Fruit fly (Drosophila melanogaster): ENCODE data around the gene TfIIFalpha.

TfIIFalpha gene

dm6 chr3R:6410412-6411225 is 30.4 kb downstream of the TfIIFalpha start (continued):
- peak; percentile 76 for TF ChIP-seq Sp1 (GFP tag; optimal IDR thresholded peaks at IDR 0.05)
- TF ChIP-seq woc (GFP tag; optimal IDR thresholded peaks at IDR 0.05): peak; percentile 80
- TF ChIP-seq OdsH (GFP tag; optimal IDR thresholded peaks at IDR 0.05): peak; percentile 80
- TF ChIP-seq dmrt93B (GFP tag; optimal IDR thresholded peaks at IDR 0.05): peak; percentile 62
- peak; percentile 16 for TF ChIP-seq CG32264 (GFP tag; optimal IDR thresholded peaks at IDR 0.05)
- no peak for TF ChIP-seq Hr78 (GFP tag; optimal IDR thresholded peaks at IDR 0.05)
- peak; percentile 59 for TF ChIP-seq HLH106 (tag; optimal IDR thresholded peaks at IDR 0.05)
- TF ChIP-seq Hnf4 (GFP tag; optimal IDR thresholded peaks at IDR 0.05): no peak
- no peak for TF ChIP-seq Rel (GFP tag; optimal IDR thresholded peaks at IDR 0.05)
- TF ChIP-seq Rel (tag; optimal IDR thresholded peaks at IDR 0.05): peak; percentile 40
- no peak for TF ChIP-seq CrebA (GFP tag; optimal IDR thresholded peaks at IDR 0.05; ENCODE audit: borderline replicate concordance)

DNA sequence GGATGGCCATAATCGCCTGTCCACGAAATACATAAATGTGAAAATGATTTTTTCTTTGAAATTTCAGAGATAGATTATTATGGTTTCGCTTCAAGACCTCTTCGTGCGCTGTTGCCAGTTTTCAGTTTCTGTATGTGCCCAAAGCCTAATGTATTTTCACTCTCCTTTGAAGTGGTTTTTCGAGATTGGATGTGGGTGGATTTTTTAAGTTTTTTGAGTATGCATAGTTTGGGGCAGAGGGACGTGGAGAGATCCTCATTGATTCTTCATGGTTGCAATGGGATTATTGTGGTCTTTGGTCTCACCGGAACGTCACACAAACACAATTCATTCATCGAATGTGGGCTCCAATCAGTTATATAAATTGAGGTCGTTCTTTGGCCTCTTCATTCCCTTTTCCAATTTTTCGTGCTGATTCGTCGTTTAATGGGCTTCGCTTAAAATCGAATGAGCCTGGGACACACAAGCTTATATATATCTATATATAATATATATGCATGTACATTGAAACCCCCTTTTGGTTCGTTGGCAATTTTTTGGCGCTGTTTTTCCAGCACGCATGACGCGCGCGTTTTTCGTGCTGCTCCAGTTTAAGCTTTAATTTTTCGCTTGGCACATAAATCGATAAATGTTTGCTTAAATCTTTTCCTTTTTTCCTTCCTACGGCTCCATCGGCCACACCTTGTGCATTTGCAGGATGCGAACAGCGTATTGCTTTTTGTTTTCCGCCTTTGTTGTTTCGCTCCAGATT is 31.4 kb downstream of the TfIIFalpha start:
- TF ChIP-seq Hr83 (GFP tag; optimal IDR thresholded peaks at IDR 0.05; ENCODE audit: poor library complexity, severe bottlenecking): no peak
- TF ChIP-seq Abd-B (GFP tag; optimal IDR thresholded peaks at IDR 0.05): no peak
- no peak for TF ChIP-seq Myc (optimal IDR thresholded peaks at IDR 0.05)
- no peak for TF ChIP-seq sv (GFP tag; optimal IDR thresholded peaks at IDR 0.05)
- no peak for TF ChIP-seq Rel (GFP tag; optimal IDR thresholded peaks at IDR 0.05)
- no peak for TF ChIP-seq Rel (tag; optimal IDR thresholded peaks at IDR 0.05)
- no peak for TF ChIP-seq tai (GFP tag; optimal IDR thresholded peaks at IDR 0.05)
- TF ChIP-seq foxo (GFP tag; optimal IDR thresholded peaks at IDR 0.05): no peak
- TF ChIP-seq Dfd (GFP tag; optimal IDR thresholded peaks at IDR 0.05): no peak
- TF ChIP-seq lola (GFP tag; optimal IDR thresholded peaks at IDR 0.05): no peak
- no peak for TF ChIP-seq dl (GFP tag; optimal IDR thresholded peaks at IDR 0.05; ENCODE audit: insufficient read depth in 1 of 2, partially characterized antibody in 2 of 2)
- no peak for TF ChIP-seq psq (GFP tag; optimal IDR thresholded peaks at IDR 0.05)
- no peak for TF ChIP-seq Dif (GFP tag; optimal IDR thresholded peaks at IDR 0.05; ENCODE audit: partially characterized antibody)

dm6 chr3R:6413771-6414438 is 33.6 kb downstream of the TfIIFalpha start:
- peak; percentile 81 for TF ChIP-seq Dfd (GFP tag; optimal IDR thresholded peaks at IDR 0.05)
- no peak for TF ChIP-seq brk (GFP tag; optimal IDR thresholded peaks at IDR 0.05)
- no peak for TF ChIP-seq HLH106 (tag; optimal IDR thresholded peaks at IDR 0.05)
- no peak for TF ChIP-seq Hr78 (GFP tag; optimal IDR thresholded peaks at IDR 0.05)

- TF ChIP-seq Dfd (GFP tag; optimal IDR thresholded peaks at IDR 0.05) (peak; percentile 51), h (GFP tag; optimal IDR thresholded peaks at IDR 0.05) (no peak)
Observed at dm6 chr3R:6414439-6415344, 34.4 kb downstream of the TfIIFalpha start.

dm6 chr3R:6416242-6416641 is 36.0 kb downstream of the TfIIFalpha start:
- TF ChIP-seq jim (GFP tag; optimal IDR thresholded peaks at IDR 0.05): no peak
- peak; percentile 4 for TF ChIP-seq dmrt93B (GFP tag; optimal IDR thresholded peaks at IDR 0.05)
- no peak for TF ChIP-seq Hr78 (GFP tag; optimal IDR thresholded peaks at IDR 0.05)
- peak; percentile 42 for TF ChIP-seq h (GFP tag; optimal IDR thresholded peaks at IDR 0.05)
- TF ChIP-seq br (GFP tag; optimal IDR thresholded peaks at IDR 0.05): peak; percentile 43
- TF ChIP-seq tai (GFP tag; optimal IDR thresholded peaks at IDR 0.05): no peak
- peak; percentile 21 for TF ChIP-seq psq (GFP tag; optimal IDR thresholded peaks at IDR 0.05)
- peak in 1 of 2 experiments; percentile 61 for TF ChIP-seq foxo (GFP tag; optimal IDR thresholded peaks at IDR 0.05)
- no peak for TF ChIP-seq dl (GFP tag; optimal IDR thresholded peaks at IDR 0.05; ENCODE audit: insufficient read depth in 1 of 2, partially characterized antibody in 2 of 2)
- peak; percentile 52 for TF ChIP-seq Hnf4 (GFP tag; optimal IDR thresholded peaks at IDR 0.05)
- peak; percentile 62 for TF ChIP-seq rgr (GFP tag; optimal IDR thresholded peaks at IDR 0.05)
- TF ChIP-seq HLH106 (tag; optimal IDR thresholded peaks at IDR 0.05): peak; percentile 29
- TF ChIP-seq ey (GFP tag; optimal IDR thresholded peaks at IDR 0.05): peak; percentile 52
- TF ChIP-seq OdsH (GFP tag; optimal IDR thresholded peaks at IDR 0.05): peak; percentile 44
- peak; percentile 37 for TF ChIP-seq Sp1 (GFP tag; optimal IDR thresholded peaks at IDR 0.05)
- no peak for TF ChIP-seq Abd-B (GFP tag; optimal IDR thresholded peaks at IDR 0.05)
- peak; percentile 35 for TF ChIP-seq CG32264 (GFP tag; optimal IDR thresholded peaks at IDR 0.05)
- TF ChIP-seq Rel (GFP tag; optimal IDR thresholded peaks at IDR 0.05): no peak
- TF ChIP-seq Rel (tag; optimal IDR thresholded peaks at IDR 0.05): no peak
- TF ChIP-seq N (GFP tag; optimal IDR thresholded peaks at IDR 0.05): no peak
- peak; percentile 62 for TF ChIP-seq sv (GFP tag; optimal IDR thresholded peaks at IDR 0.05)
- TF ChIP-seq fru (GFP tag; optimal IDR thresholded peaks at IDR 0.05): peak; percentile 23
- no peak for TF ChIP-seq Vsx2 (GFP tag; optimal IDR thresholded peaks at IDR 0.05; ENCODE audit: partially characterized antibody)
- TF ChIP-seq Hr83 (GFP tag; optimal IDR thresholded peaks at IDR 0.05; ENCODE audit: poor library complexity, severe bottlenecking): peak; percentile 25
